Worm (Caenorhabditis elegans): ENCODE measurements around the gene dpy-22.

dpy-22 gene

ce11 chrX:9856618-9857017, 34.5 kb upstream of the dpy-22 start, which contains the start of gene R07B1.11:
R07B1.11 (plus strand) TSS chrX:9856918.
- TF ChIP-seq ztf-11 (tag; optimal IDR thresholded peaks at IDR 0.05) (no peak), mdt-29 (GFP tag; IDR thresholded peaks at IDR 0.05) (no peak), nhr-237 (tag; optimal IDR thresholded peaks at IDR 0.05) (no peak)

ce11 chrX:9851745-9852330, 29.8 kb upstream of the dpy-22 start, which contains the start of gene lec-7:
lec-7 (plus strand) TSS chrX:9852041.
- TF ChIP-seq nhr-28 (tag; optimal IDR thresholded peaks at IDR 0.05), result peak; percentile 25
- TF ChIP-seq hif-1 (tag; optimal IDR thresholded peaks at IDR 0.05), result no peak
- TF ChIP-seq mdt-29 (GFP tag; IDR thresholded peaks at IDR 0.05), result no peak
- no peak for TF ChIP-seq nhr-76 (tag; optimal IDR thresholded peaks at IDR 0.05)
- peak; percentile 26 for TF ChIP-seq pqm-1 (tag; optimal IDR thresholded peaks at IDR 0.05)
- peak; percentile 49 for TF ChIP-seq dmd-6 (GFP tag; IDR thresholded peaks at IDR 0.05)
- peak; percentile 39 for TF ChIP-seq dve-1 (tag; optimal IDR thresholded peaks at IDR 0.05; ENCODE audit: insufficient read depth)
- TF ChIP-seq pha-4 (GFP tag; IDR thresholded peaks at IDR 0.05), result no peak
- peak; percentile 89 for TF ChIP-seq pha-4 (tag; optimal IDR thresholded peaks at IDR 0.05)

- TF ChIP-seq aha-1 (tag), result peak; percentile 82
- TF ChIP-seq madf-9 (GFP tag; conservative IDR thresholded peaks at IDR 0.05), result no peak
- no peak for TF ChIP-seq egl-27 (tag; optimal IDR thresholded peaks at IDR 0.05)
- TF ChIP-seq hlh-11 (tag; optimal IDR thresholded peaks at IDR 0.05), result peak; percentile 65
- TF ChIP-seq daf-8 (GFP tag; IDR thresholded peaks at IDR 0.05), result no peak
- no peak for TF ChIP-seq daf-16 (GFP tag; optimal IDR thresholded peaks at IDR 0.05)
- peak; percentile 81 for TF ChIP-seq daf-16 (tag; optimal IDR thresholded peaks at IDR 0.05)
- TF ChIP-seq tra-1 (GFP tag; IDR thresholded peaks at IDR 0.05), result peak; percentile 80; the same call in 1 of the 2 replicates
- TF ChIP-seq pqm-1 (tag; optimal IDR thresholded peaks at IDR 0.05), result peak; percentile 47
- TF ChIP-seq daf-12 (tag; optimal IDR thresholded peaks at IDR 0.05), result no peak
- TF ChIP-seq T20F7.1 (GFP tag; optimal IDR thresholded peaks at IDR 0.05), result peak; percentile 45
- TF ChIP-seq nhr-28 (tag; optimal IDR thresholded peaks at IDR 0.05), result peak; percentile 68
- TF ChIP-seq lin-39 (tag; optimal IDR thresholded peaks at IDR 0.05), result no peak
- no peak for TF ChIP-seq ceh-82 (tag; optimal IDR thresholded peaks at IDR 0.05)
- peak; percentile 84 for TF ChIP-seq dve-1 (tag; optimal IDR thresholded peaks at IDR 0.05; ENCODE audit: insufficient read depth)
- TF ChIP-seq lin-15B (tag; optimal IDR thresholded peaks at IDR 0.05), result no peak
- TF ChIP-seq lin-29 (GFP tag; IDR thresholded peaks at IDR 0.05), result no peak
- peak; percentile 69 for TF ChIP-seq php-3 (GFP tag; IDR thresholded peaks at IDR 0.05)
- no peak for TF ChIP-seq nhr-48 (tag; optimal IDR thresholded peaks at IDR 0.05)
- no peak for TF ChIP-seq nhr-102 (tag; optimal IDR thresholded peaks at IDR 0.05)
- no peak for TF ChIP-seq gei-8 (GFP tag; optimal IDR thresholded peaks at IDR 0.05)
- TF ChIP-seq dmd-6 (GFP tag; IDR thresholded peaks at IDR 0.05), result peak; percentile 81
- TF ChIP-seq nhr-77 (tag; optimal IDR thresholded peaks at IDR 0.05), result peak; percentile 28
- no peak for TF ChIP-seq snpc-4 (tag; optimal IDR thresholded peaks at IDR 0.05)
- TF ChIP-seq lin-1 (GFP tag; IDR thresholded peaks at IDR 0.05), result no peak
- TF ChIP-seq ceh-20 (GFP tag; IDR thresholded peaks at IDR 0.05), result peak; percentile 72; the same call in 1 of the 2 replicates
These were observed 28.2 kb upstream of the dpy-22 start, which contains the start of gene lec-8 for ce11 chrX:9850258-9850657. lec-8 (plus strand) TSS chrX:9850571.

ce11 chrX:9848214-9848789, 26.2 kb upstream of the dpy-22 start:
- TF ChIP-seq unc-62 (GFP tag; optimal IDR thresholded peaks at IDR 0.05 in 1 of 2), result peak in 1 of 2 experiments; percentile 92
- TF ChIP-seq unc-62 (tag; optimal IDR thresholded peaks at IDR 0.05), result no peak
- no peak for TF ChIP-seq ceh-28 (tag; optimal IDR thresholded peaks at IDR 0.05)

All from whole organism, L4 larva.